Fruit fly (Drosophila melanogaster) whole organism, embryonic: Measurements from ENCODE around the gene Tim17a2.

Source experiments
- BEAF-32 ChIP-seq: fragments of 200-800 bp; sonication (Bioruptor generic); optimal IDR thresholded peaks from 3 replicates; lab custom pipeline; 2017; ENCODE audit warnings: missing biosample characterization, missing genetic modification characterization, mild to moderate bottlenecking, moderate library complexity, missing genetic modification reagents
- CG10147 ChIP-seq: fragments of 200-800 bp; sonication (Bioruptor generic); optimal IDR thresholded peaks from 2 replicates; lab custom pipeline; 2019; ENCODE audit warnings: missing biosample characterization, mild to moderate bottlenecking, missing genetic modification characterization, moderate library complexity
- CG10209 ChIP-seq: fragments of 200-800 bp; sonication (Bioruptor generic); optimal IDR thresholded peaks from 3 replicates; lab custom pipeline; 2017; ENCODE audit warnings: missing biosample characterization, mild to moderate bottlenecking, missing genetic modification characterization, missing genetic modification reagents
- CG12071 ChIP-seq: fragments of 200-800 bp; sonication (Bioruptor generic); optimal IDR thresholded peaks from 3 replicates; lab custom pipeline; 2018; ENCODE audit warnings: missing biosample characterization, mild to moderate bottlenecking, missing genetic modification characterization
- CG12236 ChIP-seq: fragments of 200-800 bp; sonication (Bioruptor generic); optimal IDR thresholded peaks from 2 replicates; lab custom pipeline; 2016; ENCODE audit warnings: missing biosample characterization, missing genetic modification characterization
- CG1233 ChIP-seq: fragments of 200-800 bp; sonication (Bioruptor generic); optimal IDR thresholded peaks from 4 replicates; lab custom pipeline; 2018; ENCODE audit warnings: missing biosample characterization, mild to moderate bottlenecking, missing genetic modification characterization
- CG13287 ChIP-seq: fragments of 200-800 bp; sonication (Bioruptor generic); IDR thresholded peaks from 2 replicates; pipeline ENCODE4 v1.3.6; 2022; ENCODE audit warnings: missing biosample characterization, missing genetic modification characterization; ENCODE audit not compliant: partially characterized antibody
- CG13624 ChIP-seq: fragments of 200-800 bp; sonication (Bioruptor generic); optimal IDR thresholded peaks from 2 replicates; lab custom pipeline; 2016; ENCODE audit warnings: missing biosample characterization, missing genetic modification characterization
- CG14710 ChIP-seq: fragments of 200-800 bp; sonication (Bioruptor generic); optimal IDR thresholded peaks from 3 replicates; lab custom pipeline; 2019; ENCODE audit warnings: missing biosample characterization, mild to moderate bottlenecking, missing genetic modification characterization, moderate library complexity
- CG16779 ChIP-seq: fragments of 200-800 bp; sonication (Bioruptor generic); IDR thresholded peaks from 2 replicates; pipeline ENCODE4 v1.3.6; 2022; ENCODE audit warnings: missing biosample characterization, missing genetic modification characterization
- CG16813 ChIP-seq: fragments of 200-800 bp; sonication (Bioruptor generic); IDR thresholded peaks from 3 replicates; pipeline ENCODE4 v1.3.6; 2022; ENCODE audit warnings: missing biosample characterization, missing genetic modification characterization; ENCODE audit not compliant: partially characterized antibody
- CG17912 ChIP-seq: fragments of 200-800 bp; sonication (Bioruptor generic); optimal IDR thresholded peaks from 2 replicates; lab custom pipeline; 2018; ENCODE audit warnings: missing biosample characterization, mild to moderate bottlenecking, missing genetic modification characterization
- CG2116 ChIP-seq: fragments of 200-800 bp; sonication (Bioruptor generic); optimal IDR thresholded peaks from 3 replicates; lab custom pipeline; 2018; ENCODE audit warnings: missing biosample characterization, mild to moderate bottlenecking, missing genetic modification characterization
- CG31441 ChIP-seq: fragments of 200-800 bp; sonication (Bioruptor generic); IDR thresholded peaks from 2 replicates; pipeline ENCODE4 v1.3.6; 2022; ENCODE audit warnings: missing biosample characterization, missing genetic modification characterization
- CG7556 ChIP-seq: fragments of 200-800 bp; sonication (Bioruptor generic); optimal IDR thresholded peaks from 2 replicates; lab custom pipeline; 2017; ENCODE audit warnings: missing biosample characterization, mild to moderate bottlenecking, missing genetic modification characterization
- CG9215 ChIP-seq: fragments of 200-800 bp; sonication (Bioruptor generic); IDR thresholded peaks from 2 replicates; pipeline ENCODE4 v1.3.6; 2022; ENCODE audit warnings: missing biosample characterization, missing genetic modification characterization
- CG9932 ChIP-seq: fragments of 200-800 bp; sonication (Bioruptor generic); IDR thresholded peaks from 2 replicates; pipeline ENCODE4 v1.3.6; 2022; ENCODE audit warnings: missing biosample characterization, missing genetic modification characterization
- Deaf1 ChIP-seq: fragments of 200-800 bp; optimal IDR thresholded peaks from 3 replicates; lab custom pipeline; 2019; ENCODE audit warnings: missing biosample characterization, mild to moderate bottlenecking, missing genetic modification characterization, moderate library complexity
- Fer3 ChIP-seq: fragments of 200-800 bp; sonication (Bioruptor generic); optimal IDR thresholded peaks from 2 replicates; lab custom pipeline; 2018; ENCODE audit warnings: missing biosample characterization, mild to moderate bottlenecking, missing genetic modification characterization, moderate library complexity
- HHEX ChIP-seq: fragments of 200-800 bp; sonication (Bioruptor generic); optimal IDR thresholded peaks from 3 replicates; lab custom pipeline; 2017; ENCODE audit warnings: missing biosample characterization, mild to moderate bottlenecking, missing genetic modification characterization, missing genetic modification reagents
- HLH3B ChIP-seq: fragments of 200-800 bp; sonication (Bioruptor generic); IDR thresholded peaks from 2 replicates; pipeline ENCODE4 v1.3.6; 2022; ENCODE audit warnings: missing biosample characterization, missing genetic modification characterization
- Hr39 ChIP-seq: fragments of >200 bp; optimal IDR thresholded peaks from 2 replicates; lab custom pipeline; 2017
- MESR4 ChIP-seq: fragments of 200-800 bp; sonication (Bioruptor generic); optimal IDR thresholded peaks from 2 replicates; lab custom pipeline; 2018; ENCODE audit warnings: missing biosample characterization, mild to moderate bottlenecking, missing genetic modification characterization, moderate library complexity
- MTF-1 ChIP-seq: fragments of 200-800 bp; sonication (Bioruptor generic); optimal IDR thresholded peaks from 2 replicates; lab custom pipeline; 2018; ENCODE audit warnings: missing biosample characterization, mild to moderate bottlenecking, missing genetic modification characterization, borderline replicate concordance
- NFAT ChIP-seq: fragments of 200-800 bp; sonication (Bioruptor generic); IDR thresholded peaks from 2 replicates; pipeline ENCODE4 v1.3.6; 2022; ENCODE audit warnings: missing biosample characterization, missing genetic modification characterization
- Ravus ChIP-seq: fragments of 200-800 bp; sonication (Bioruptor generic); IDR thresholded peaks from 2 replicates; pipeline ENCODE4 v1.3.6; 2022; ENCODE audit warnings: missing biosample characterization, missing genetic modification characterization
- TFAM ChIP-seq: fragments of 200-800 bp; sonication (Bioruptor generic); optimal IDR thresholded peaks from 2 replicates; lab custom pipeline; 2017; ENCODE audit warnings: missing biosample characterization, missing genetic modification characterization, inconsistent platforms
- ase ChIP-seq: fragments of 200-800 bp; sonication (Bioruptor generic); IDR thresholded peaks from 3 replicates; pipeline ENCODE4 v1.3.6; 2022; ENCODE audit warnings: missing biosample characterization, missing genetic modification characterization
- ato ChIP-seq: fragments of 200-800 bp; sonication (Bioruptor generic); IDR thresholded peaks from 2 replicates; pipeline ENCODE4 v1.3.6; 2022; ENCODE audit warnings: missing biosample characterization, missing genetic modification characterization; ENCODE audit not compliant: partially characterized antibody
- bcd ChIP-seq: fragments of 200-800 bp; sonication (Bioruptor generic); optimal IDR thresholded peaks from 2 replicates; lab custom pipeline; 2017; ENCODE audit warnings: missing biosample characterization, mild to moderate bottlenecking, missing genetic modification characterization
- bigmax ChIP-seq: fragments of 200-800 bp; sonication (Bioruptor generic); optimal IDR thresholded peaks from 2 replicates; lab custom pipeline; 2018; ENCODE audit warnings: missing biosample characterization, mild to moderate bottlenecking, missing genetic modification characterization
- crc ChIP-seq: fragments of 200-800 bp; sonication (Bioruptor generic); optimal IDR thresholded peaks from 2 replicates; lab custom pipeline; 2016; ENCODE audit warnings: missing biosample characterization, missing genetic modification characterization
- croc ChIP-seq: fragments of 200-800 bp; sonication (Bioruptor generic); conservative IDR thresholded peaks from 3 replicates; pipeline ENCODE4 v1.3.6; 2022; ENCODE audit warnings: missing biosample characterization, missing genetic modification characterization
- crp ChIP-seq, 2 experiments: fragments of 200-800 bp; sonication (Bioruptor generic); optimal IDR thresholded peaks; 2 replicates in 1 of 2; 3 replicates in 1 of 2; lab custom pipeline; 2017; ENCODE audit warnings: missing biosample characterization in 2 of 2, missing genetic modification characterization in 2 of 2, mild to moderate bottlenecking in 1 of 2, moderate library complexity in 1 of 2
- dpn ChIP-seq, 2 experiments: fragments of 200-800 bp; sonication (Bioruptor generic); optimal IDR thresholded peaks; 3 replicates each; lab custom pipeline; 2016; ENCODE audit warnings: missing biosample characterization in 2 of 2, missing genetic modification characterization in 2 of 2
- en ChIP-seq: fragments of 200-800 bp; sonication (Bioruptor generic); optimal IDR thresholded peaks from 2 replicates; lab custom pipeline; 2016; ENCODE audit warnings: missing biosample characterization, missing genetic modification characterization
- fd102C ChIP-seq: fragments of 200-800 bp; sonication (Bioruptor generic); optimal IDR thresholded peaks from 2 replicates; lab custom pipeline; 2018; ENCODE audit warnings: missing biosample characterization, mild to moderate bottlenecking, missing genetic modification characterization, moderate library complexity
- fd64A ChIP-seq: fragments of 200-800 bp; sonication (Bioruptor generic); optimal IDR thresholded peaks from 3 replicates; lab custom pipeline; 2018; ENCODE audit warnings: missing biosample characterization, mild to moderate bottlenecking, missing genetic modification characterization
- fd96Cb ChIP-seq: fragments of 200-800 bp; sonication (Bioruptor generic); optimal IDR thresholded peaks from 2 replicates; lab custom pipeline; 2018; ENCODE audit warnings: missing biosample characterization, mild to moderate bottlenecking, missing genetic modification characterization, moderate library complexity
- gsb ChIP-seq: fragments of 200-800 bp; sonication (Bioruptor generic); IDR thresholded peaks from 2 replicates; pipeline ENCODE4 v1.3.6; 2022; ENCODE audit warnings: missing biosample characterization, missing genetic modification characterization
- hbn ChIP-seq: fragments of 200-800 bp; sonication (Bioruptor generic); IDR thresholded peaks from 2 replicates; pipeline ENCODE4 v1.3.6; 2022; ENCODE audit warnings: missing biosample characterization, missing genetic modification characterization; ENCODE audit not compliant: partially characterized antibody
- jumu ChIP-seq: fragments of 200-800 bp; sonication (Bioruptor generic); optimal IDR thresholded peaks from 3 replicates; lab custom pipeline; 2016; ENCODE audit warnings: missing biosample characterization, missing genetic modification characterization
- maf-S ChIP-seq: fragments of 200-800 bp; sonication (Bioruptor generic); optimal IDR thresholded peaks from 2 replicates; lab custom pipeline; 2016; ENCODE audit warnings: missing biosample characterization, missing genetic modification characterization
- mam ChIP-seq: fragments of 200-800 bp; sonication (Bioruptor generic); optimal IDR thresholded peaks from 3 replicates; lab custom pipeline; 2016; ENCODE audit warnings: missing biosample characterization, missing genetic modification characterization
- mirr ChIP-seq: fragments of 200-800 bp; sonication (Bioruptor generic); optimal IDR thresholded peaks from 3 replicates; lab custom pipeline; 2018; ENCODE audit warnings: missing biosample characterization, mild to moderate bottlenecking, missing genetic modification characterization
- odd ChIP-seq: fragments of 200-800 bp; sonication (Bioruptor generic); optimal IDR thresholded peaks from 2 replicates; lab custom pipeline; 2017; ENCODE audit warnings: missing biosample characterization, mild to moderate bottlenecking, missing genetic modification characterization
- p53 ChIP-seq: fragments of 200-800 bp; sonication (Bioruptor generic); optimal IDR thresholded peaks from 2 replicates; lab custom pipeline; 2016; ENCODE audit warnings: missing biosample characterization, missing genetic modification characterization
- sens ChIP-seq: fragments of 200-800 bp; sonication (Bioruptor generic); peaks from one replicate; lab custom pipeline; 2016; ENCODE audit warnings: missing biosample characterization, missing genetic modification characterization
- sens-2 ChIP-seq: fragments of 200-800 bp; sonication (Bioruptor generic); IDR thresholded peaks from 2 replicates; pipeline ENCODE4 v1.3.6; 2022; ENCODE audit warnings: missing biosample characterization, missing genetic modification characterization
- slbo ChIP-seq: fragments of 200-800 bp; sonication (Bioruptor generic); IDR thresholded peaks from 2 replicates; pipeline ENCODE4 v1.3.6; 2022; ENCODE audit warnings: missing biosample characterization, missing genetic modification characterization
- usp ChIP-seq: fragments of >200 bp; optimal IDR thresholded peaks from 2 replicates; lab custom pipeline; 2017; ENCODE audit warnings: missing biosample characterization, missing genetic modification characterization
- wek ChIP-seq: fragments of 200-800 bp; sonication (Bioruptor generic); optimal IDR thresholded peaks from 3 replicates; lab custom pipeline; 2018; ENCODE audit warnings: missing biosample characterization, mild to moderate bottlenecking, missing genetic modification characterization, moderate library complexity

Tim17a2 gene

DNA sequence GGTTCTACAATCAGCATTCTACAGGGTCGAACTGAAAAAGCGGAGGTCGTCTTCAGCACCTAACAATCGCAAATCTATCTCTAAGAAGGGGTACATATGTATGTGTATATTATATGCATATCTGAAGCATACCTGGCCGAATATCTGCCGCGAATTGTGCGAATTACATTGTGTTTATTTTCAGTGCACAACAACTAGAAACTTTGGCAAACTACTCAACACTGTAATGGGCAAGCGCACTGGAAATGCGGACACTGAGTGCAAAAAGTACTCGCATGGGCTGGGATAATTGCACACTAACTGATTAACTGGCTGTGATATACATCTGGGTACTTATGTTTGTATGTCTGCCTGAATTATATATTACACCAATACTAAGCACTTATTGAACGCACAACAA is 8.3 kb upstream of the Tim17a2 start:
- no peak for TF ChIP-seq CG10147 (GFP tag; lab: Kevin White, UChicago)
- TF ChIP-seq TFAM (GFP tag; lab: Kevin White, UChicago): no peak
- TF ChIP-seq Ravus (GFP tag; lab: Robert Waterston, UW): no peak
- TF ChIP-seq HHEX: peak; percentile 25
- no peak for TF ChIP-seq Fer3
- no peak for TF ChIP-seq Deaf1
- no peak for TF ChIP-seq Hr39 (lab: Kevin White, UChicago)
- TF ChIP-seq maf-S (GFP tag; lab: Kevin White, UChicago): no peak
- TF ChIP-seq CG9215 (GFP tag; lab: Robert Waterston, UW): no peak
- TF ChIP-seq ato (GFP tag; lab: Robert Waterston, UW): no peak
- peak; percentile 7 for TF ChIP-seq MESR4 (GFP tag; lab: Kevin White, UChicago)
- TF ChIP-seq mam: peak; percentile 13
- TF ChIP-seq gsb: no peak
- TF ChIP-seq bigmax (GFP tag; lab: Kevin White, UChicago): no peak
- no peak for TF ChIP-seq fd64A (GFP tag; lab: Kevin White, UChicago)
- no peak for TF ChIP-seq NFAT (GFP tag; lab: Robert Waterston, UW)
- no peak for TF ChIP-seq wek (GFP tag; lab: Kevin White, UChicago)
- peak; percentile 9 for TF ChIP-seq jumu
- TF ChIP-seq CG13287: no peak
- TF ChIP-seq CG17912 (GFP tag; lab: Kevin White, UChicago): no peak
- TF ChIP-seq odd (GFP tag; lab: Kevin White, UChicago): no peak
- no peak for TF ChIP-seq CG16813
- TF ChIP-seq ase (GFP tag; lab: Robert Waterston, UW): no peak
- no peak for TF ChIP-seq CG13624
- TF ChIP-seq CG9932 (GFP tag; lab: Robert Waterston, UW): no peak
- TF ChIP-seq sens (GFP tag; lab: Kevin White, UChicago): peak; percentile 61
- TF ChIP-seq en (GFP tag; lab: Kevin White, UChicago): no peak
- TF ChIP-seq mirr (GFP tag; lab: Kevin White, UChicago): no peak
- no peak for TF ChIP-seq croc
- no peak for TF ChIP-seq bcd
- TF ChIP-seq hbn (GFP tag; lab: Robert Waterston, UW): no peak
- TF ChIP-seq CG12236 (GFP tag; lab: Kevin White, UChicago): no peak
- TF ChIP-seq CG12071 (GFP tag; lab: Kevin White, UChicago): no peak
- TF ChIP-seq dpn (GFP tag; optimal IDR thresholded peaks at IDR 0.05; lab: Kevin White, UChicago): peak; percentile 17 to 30
- no peak for TF ChIP-seq fd96Cb (tag; lab: Kevin White, UChicago)
- TF ChIP-seq MTF-1 (GFP tag; lab: Kevin White, UChicago): no peak
- TF ChIP-seq CG14710: no peak
- TF ChIP-seq p53: no peak
- TF ChIP-seq CG2116 (GFP tag; lab: Kevin White, UChicago): no peak
- TF ChIP-seq fd102C (GFP tag; lab: Kevin White, UChicago): no peak
- TF ChIP-seq crp (GFP tag; optimal IDR thresholded peaks at IDR 0.05; lab: Kevin White, UChicago): no peak
- TF ChIP-seq CG16779: no peak
- TF ChIP-seq sens-2: no peak
- TF ChIP-seq CG1233 (GFP tag; lab: Kevin White, UChicago): no peak
- no peak for TF ChIP-seq BEAF-32 (GFP tag; lab: Kevin White, UChicago)
- TF ChIP-seq CG7556 (GFP tag; lab: Kevin White, UChicago): peak; percentile 7
- no peak for TF ChIP-seq usp (GFP tag; lab: Kevin White, UChicago)
- TF ChIP-seq crc: no peak
- no peak for TF ChIP-seq slbo (GFP tag; lab: Robert Waterston, UW)
- TF ChIP-seq CG31441 (GFP tag; lab: Robert Waterston, UW): no peak
- no peak for TF ChIP-seq CG10209 (GFP tag; lab: Kevin White, UChicago)
- 0 out of 2 replicates have a peak, but pooled peaks have one; percentile 5 for TF ChIP-seq HLH3B (GFP tag; lab: Robert Waterston, UW)
